Worm (Caenorhabditis elegans): ENCODE measurements around the gene nhr-222.
"Not testable (repeated sequence)": the region's sequence is repeated elsewhere in the genome, so short reads cannot be mapped to it uniquely, and the experiment has no call there.

nhr-222 gene

DNA sequence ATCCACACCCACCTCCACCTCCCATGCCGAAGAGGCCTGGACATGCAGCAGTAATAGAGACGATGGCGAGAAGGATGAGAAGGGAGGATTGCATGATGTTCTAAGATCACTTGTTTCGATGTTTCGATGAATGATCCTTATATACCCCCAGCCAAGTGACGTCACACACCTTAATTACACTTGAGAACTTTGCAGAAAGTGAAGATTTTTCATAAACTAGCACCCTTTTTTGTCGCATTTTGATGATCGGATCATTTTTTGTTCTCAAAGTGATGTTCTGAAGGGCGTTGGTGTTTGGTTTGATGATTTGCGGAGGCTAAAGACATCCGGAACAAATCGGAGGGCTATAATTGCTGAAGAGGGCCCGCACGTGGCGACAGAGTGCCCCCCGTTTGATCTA lies 32.5 kb upstream of the nhr-222 start, which contains the start of gene grl-27:
grl-27 (minus strand) TSS at position 101 of the 400 bp plus-strand sequence.
- TF ChIP-seq him-1 (tag; optimal IDR thresholded peaks at IDR 0.05) (no peak), dao-5 (tag; optimal IDR thresholded peaks at IDR 0.05) (no peak), W03F9.2 (tag; optimal IDR thresholded peaks at IDR 0.05) (no peak)

DNA sequence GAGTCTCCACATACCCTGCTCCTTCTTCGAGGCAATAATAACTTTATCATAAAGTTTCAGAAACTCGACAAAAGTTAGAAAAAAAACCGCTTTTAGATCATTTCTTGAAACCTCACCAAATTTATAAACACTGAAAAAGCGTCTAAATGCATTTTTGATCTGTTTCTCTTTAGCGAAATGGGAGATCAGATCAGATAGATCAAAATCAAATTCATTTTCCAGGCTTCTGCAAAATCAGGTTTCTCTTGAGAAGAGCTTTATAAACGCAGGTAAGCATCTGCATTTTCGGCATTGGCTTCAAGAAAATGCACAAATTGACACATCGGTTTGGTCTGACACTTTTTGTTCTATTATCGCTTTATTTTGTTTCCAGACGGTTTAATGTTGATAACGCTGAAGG lies 29.2 kb upstream of the nhr-222 start, which contains the start of gene F40C5.1:
F40C5.1 (plus strand) TSS at position 301 of the 400 bp plus-strand sequence.
- TF ChIP-seq him-1, W03F9.2, dao-5 (tag; optimal IDR thresholded peaks at IDR 0.05): not testable (repeated sequence)

DNA sequence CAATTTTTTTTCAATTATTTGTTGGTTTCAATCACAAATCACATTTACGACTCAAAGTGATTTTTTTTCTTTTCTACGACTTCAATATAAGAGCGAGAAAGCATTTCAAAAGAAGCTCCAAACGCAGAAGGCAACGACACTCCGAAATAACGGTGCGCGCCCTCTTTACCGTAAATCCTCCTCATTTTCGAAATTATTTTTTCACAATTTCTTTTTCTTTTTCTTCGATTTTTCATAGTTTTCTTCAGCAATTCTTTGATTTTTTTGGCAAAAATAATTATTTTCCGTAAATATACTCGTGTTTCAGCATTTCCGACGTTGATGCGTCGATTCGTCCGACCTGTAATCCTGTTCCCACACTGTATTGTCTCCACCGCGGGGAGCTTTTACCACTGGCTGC lies 27.5 kb upstream of the nhr-222 start, which contains the start of gene F40C5.2:
F40C5.2 (plus strand) TSS at position 301 of the 400 bp plus-strand sequence.
- not testable (repeated sequence) for TF ChIP-seq him-1, dao-5, W03F9.2 (tag; optimal IDR thresholded peaks at IDR 0.05)

DNA sequence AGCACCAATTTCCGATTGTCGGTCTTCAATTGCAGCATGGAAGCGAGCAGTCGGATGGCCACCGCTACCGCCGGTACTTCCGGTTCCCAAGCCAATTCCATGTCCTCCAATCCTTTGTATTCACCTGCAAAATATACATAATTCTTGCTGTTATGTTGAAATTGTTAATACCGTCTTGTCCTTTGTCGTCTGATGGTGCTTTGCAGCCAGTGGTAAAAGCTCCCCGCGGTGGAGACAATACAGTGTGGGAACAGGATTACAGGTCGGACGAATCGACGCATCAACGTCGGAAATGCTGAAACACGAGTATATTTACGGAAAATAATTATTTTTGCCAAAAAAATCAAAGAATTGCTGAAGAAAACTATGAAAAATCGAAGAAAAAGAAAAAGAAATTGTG lies 21.1 kb upstream of the nhr-222 start, which contains the start of gene T24A6.17:
T24A6.17 (minus strand) TSS at position 101 of the 400 bp plus-strand sequence.
- TF ChIP-seq him-1, W03F9.2, dao-5 (tag; optimal IDR thresholded peaks at IDR 0.05): not testable (repeated sequence)

DNA sequence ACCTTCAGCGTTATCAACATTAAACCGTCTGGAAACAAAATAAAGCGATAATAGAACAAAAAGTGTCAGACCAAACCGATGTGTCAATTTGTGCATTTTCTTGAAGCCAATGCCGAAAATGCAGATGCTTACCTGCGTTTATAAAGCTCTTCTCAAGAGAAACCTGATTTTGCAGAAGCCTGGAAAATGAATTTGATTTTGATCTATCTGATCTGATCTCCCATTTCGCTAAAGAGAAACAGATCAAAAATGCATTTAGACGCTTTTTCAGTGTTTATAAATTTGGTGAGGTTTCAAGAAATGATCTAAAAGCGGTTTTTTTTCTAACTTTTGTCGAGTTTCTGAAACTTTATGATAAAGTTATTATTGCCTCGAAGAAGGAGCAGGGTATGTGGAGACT lies 19.6 kb upstream of the nhr-222 start, which contains the start of gene T24A6.16:
T24A6.16 (minus strand) TSS at position 101 of the 400 bp plus-strand sequence.
- not testable (repeated sequence) for TF ChIP-seq W03F9.2, dao-5, him-1 (tag; optimal IDR thresholded peaks at IDR 0.05)

DNA sequence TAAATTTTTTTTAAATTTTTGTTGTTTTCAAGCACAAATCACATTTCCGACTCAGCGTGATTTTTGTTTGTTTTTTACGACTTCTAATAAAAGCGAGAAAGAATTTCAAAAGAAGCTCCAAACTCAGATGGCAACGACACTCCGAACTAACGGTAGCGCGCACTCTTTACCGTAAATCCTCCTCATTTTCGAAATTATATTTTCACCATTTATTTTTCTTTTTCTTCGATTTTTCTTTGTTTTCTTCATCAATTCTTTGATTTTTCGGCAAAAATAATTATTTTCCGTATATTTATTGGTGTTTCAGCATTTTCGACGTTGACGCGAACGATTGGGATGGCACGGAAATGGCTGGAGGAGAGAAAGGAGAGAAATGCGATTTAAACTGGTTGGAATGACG lies 15.5 kb upstream of the nhr-222 start, which contains the start of gene T24A6.1:
T24A6.1 (plus strand) TSS at position 301 of the 400 bp plus-strand sequence.
- TF ChIP-seq him-1, dao-5, W03F9.2 (tag; optimal IDR thresholded peaks at IDR 0.05): not testable (repeated sequence)

DNA sequence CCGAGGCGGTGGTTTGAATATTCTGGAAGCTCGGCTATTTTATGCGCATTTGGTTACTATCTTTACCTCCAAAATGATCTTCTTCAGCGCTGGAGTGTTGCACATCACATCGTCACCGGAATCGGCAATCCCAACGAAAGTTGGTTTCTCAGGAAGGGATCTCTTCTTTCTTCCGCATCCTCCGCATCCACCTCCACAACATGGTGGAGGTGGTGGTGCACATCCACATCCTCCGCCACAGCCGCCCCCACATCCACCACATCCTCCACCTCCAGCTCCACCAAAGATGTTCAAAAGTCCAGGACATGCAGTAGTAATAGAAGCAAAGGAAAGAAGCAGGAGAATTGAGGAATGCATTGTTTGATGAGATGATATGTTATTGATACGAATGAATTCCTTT lies 14.2 kb upstream of the nhr-222 start, which contains the start of gene grl-31:
grl-31 (minus strand) TSS at position 357 of the 400 bp plus-strand sequence.
- TF ChIP-seq dao-5 (tag; optimal IDR thresholded peaks at IDR 0.05): no peak
- TF ChIP-seq him-1 (tag; optimal IDR thresholded peaks at IDR 0.05): no peak
- no peak for TF ChIP-seq W03F9.2 (tag; optimal IDR thresholded peaks at IDR 0.05)

DNA sequence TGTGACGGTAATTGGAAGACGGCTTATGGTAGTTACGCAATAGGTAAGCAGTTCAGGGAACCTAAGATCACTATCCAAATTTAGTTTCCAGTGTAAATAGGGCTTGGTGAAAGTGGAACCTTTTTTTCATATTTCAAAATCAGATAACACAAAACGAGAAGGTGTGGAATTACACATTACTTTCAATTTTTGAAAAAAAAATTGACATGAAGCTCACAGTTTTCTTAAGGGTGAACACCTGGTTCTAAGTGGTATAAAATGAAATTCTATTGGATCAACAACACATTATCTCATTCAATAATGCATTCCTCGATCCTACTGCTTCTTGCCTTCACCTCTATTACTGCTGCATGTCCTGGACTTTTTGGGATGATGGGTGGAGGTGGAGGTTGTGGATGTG lies 12.7 kb upstream of the nhr-222 start, which contains the start of gene grl-30:
grl-30 (plus strand) TSS at position 301 of the 400 bp plus-strand sequence.
- TF ChIP-seq him-1 (tag; optimal IDR thresholded peaks at IDR 0.05) (no peak), dao-5 (tag; optimal IDR thresholded peaks at IDR 0.05) (no peak), W03F9.2 (tag; optimal IDR thresholded peaks at IDR 0.05) (no peak)

DNA sequence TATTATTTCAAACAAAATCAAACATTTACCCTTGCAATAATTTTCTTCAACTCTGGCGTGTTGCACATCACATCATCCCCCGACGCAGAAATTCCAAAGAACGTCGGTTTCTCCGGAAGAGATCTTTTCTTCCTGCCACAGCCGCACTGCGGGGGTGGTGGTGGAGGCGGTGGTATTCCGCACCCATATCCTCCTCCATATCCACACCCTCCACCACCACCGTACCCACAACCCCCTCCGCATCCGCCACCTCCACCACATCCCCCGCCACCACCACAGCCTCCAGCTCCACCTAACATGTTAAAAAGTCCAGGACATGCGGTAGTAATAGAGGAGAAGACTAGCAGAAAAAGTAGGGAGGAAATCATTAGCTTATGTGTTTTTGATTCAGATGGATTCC lies 11.6 kb upstream of the nhr-222 start, which contains the start of gene grl-29:
grl-29 (minus strand) TSS at position 368 of the 400 bp plus-strand sequence.
- no peak for TF ChIP-seq W03F9.2 (tag; optimal IDR thresholded peaks at IDR 0.05)
- TF ChIP-seq dao-5 (tag; optimal IDR thresholded peaks at IDR 0.05): no peak
- no peak for TF ChIP-seq him-1 (tag; optimal IDR thresholded peaks at IDR 0.05)

DNA sequence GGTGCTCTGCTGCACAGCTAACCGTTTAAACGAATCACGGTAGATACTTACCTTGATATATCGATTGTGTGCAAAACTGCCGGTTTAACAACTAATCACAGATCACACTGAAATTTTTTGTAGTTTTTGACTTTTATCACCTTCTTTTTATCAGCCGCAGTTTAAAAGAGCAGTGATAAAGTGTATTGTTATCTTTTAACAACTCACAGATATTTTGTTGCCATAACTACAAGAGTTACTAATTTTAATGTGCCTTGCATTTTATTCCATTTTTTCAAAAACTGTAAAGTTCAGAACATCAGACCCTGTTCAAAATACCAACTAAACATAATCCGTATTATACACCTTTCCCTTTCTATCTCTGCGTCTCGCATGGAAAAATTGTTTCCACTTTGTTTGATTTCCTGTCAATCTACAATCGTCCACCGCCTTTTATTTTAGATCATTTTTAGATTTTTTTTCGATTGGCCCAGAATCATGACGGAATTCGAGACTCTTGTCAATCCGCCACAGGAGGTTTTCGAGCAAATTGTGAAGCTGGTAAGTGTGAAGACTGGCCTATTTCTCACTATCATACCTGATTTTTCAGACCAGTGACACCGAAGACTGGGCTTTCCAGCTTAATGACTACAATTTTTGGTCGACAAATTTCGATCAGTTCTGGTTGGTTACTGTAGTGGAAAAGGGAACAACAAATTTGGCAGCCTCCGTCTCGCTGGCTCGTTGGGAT lies 9.7 kb upstream of the nhr-222 start, which contains the start of gene T24A6.20:
T24A6.20 (plus strand) TSS at position 395 of the 730 bp plus-strand sequence.
- TF ChIP-seq him-1 (tag; optimal IDR thresholded peaks at IDR 0.05): no peak
- TF ChIP-seq dao-5 (tag; optimal IDR thresholded peaks at IDR 0.05): no peak
- TF ChIP-seq W03F9.2 (tag; optimal IDR thresholded peaks at IDR 0.05): no peak

DNA sequence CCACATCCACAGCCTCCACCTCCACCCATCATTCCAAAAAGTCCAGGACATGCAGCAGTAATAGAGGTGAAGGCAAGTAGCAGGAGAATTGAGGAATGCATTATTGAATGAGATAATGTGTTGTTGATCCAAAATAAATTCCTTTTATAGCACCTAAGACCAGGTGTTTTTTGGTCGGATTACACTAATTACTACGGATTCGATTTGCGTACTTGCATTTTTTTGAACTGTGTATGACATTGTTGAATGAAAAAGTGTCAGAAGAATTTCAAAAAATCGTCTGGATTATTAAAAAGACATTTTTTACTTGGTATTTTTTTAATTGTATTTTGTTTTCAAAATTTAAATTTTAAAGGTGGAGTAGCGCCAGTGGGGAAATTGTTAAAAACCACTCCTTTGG lies 8.5 kb upstream of the nhr-222 start, which contains the start of gene grl-28:
grl-28 (minus strand) TSS at position 101 of the 400 bp plus-strand sequence.
- TF ChIP-seq W03F9.2 (tag; optimal IDR thresholded peaks at IDR 0.05): no peak
- TF ChIP-seq dao-5 (tag; optimal IDR thresholded peaks at IDR 0.05): no peak
- no peak for TF ChIP-seq him-1 (tag; optimal IDR thresholded peaks at IDR 0.05)

DNA sequence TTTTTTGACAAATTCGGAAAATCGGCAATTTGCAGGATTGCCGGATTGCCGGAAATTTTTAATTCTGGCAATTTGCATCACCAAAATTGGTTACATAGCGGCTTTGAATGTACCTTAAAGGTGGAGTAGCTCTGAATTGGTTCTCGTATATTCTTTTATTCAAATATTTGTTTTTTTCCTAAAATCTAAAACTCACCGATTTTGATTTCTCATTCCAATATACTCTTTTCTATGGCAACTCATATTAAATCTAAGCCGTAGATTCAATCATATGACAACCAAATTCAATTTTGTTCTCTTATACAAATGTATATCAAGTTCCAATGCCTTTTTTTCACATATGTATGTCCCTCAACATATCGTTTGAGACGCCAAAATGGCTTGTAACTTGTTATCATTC lies 6.3 kb upstream of the nhr-222 start, which contains the start of gene sri-21:
sri-21 (plus strand) TSS at position 301 of the 400 bp plus-strand sequence.
- no peak for TF ChIP-seq W03F9.2 (tag; optimal IDR thresholded peaks at IDR 0.05)
- no peak for TF ChIP-seq him-1 (tag; optimal IDR thresholded peaks at IDR 0.05)
- TF ChIP-seq dao-5 (tag; optimal IDR thresholded peaks at IDR 0.05): no peak

DNA sequence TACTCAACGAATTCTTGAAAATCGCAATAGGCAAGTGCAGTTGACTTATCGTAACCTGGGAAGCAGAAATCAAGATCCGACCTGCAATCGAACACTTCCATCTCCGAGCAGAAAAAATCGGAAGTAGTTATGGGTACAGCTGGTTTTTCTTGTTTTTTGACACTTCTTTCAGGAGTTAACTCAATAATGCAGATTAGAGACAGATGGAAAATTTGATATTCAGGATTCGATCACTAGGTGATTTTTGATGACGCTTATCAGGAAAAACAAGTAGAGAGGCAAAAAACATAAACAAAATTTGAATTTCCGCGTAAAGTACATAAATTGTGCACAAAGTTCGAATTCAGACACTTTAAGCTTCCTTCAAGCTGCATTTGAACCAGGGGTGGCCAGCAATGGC lies 5.6 kb upstream of the nhr-222 start, which contains the start of gene srw-130:
srw-130 (minus strand) TSS at position 101 of the 400 bp plus-strand sequence.
- TF ChIP-seq dao-5 (tag; optimal IDR thresholded peaks at IDR 0.05) (no peak), W03F9.2 (tag; optimal IDR thresholded peaks at IDR 0.05) (no peak), him-1 (tag; optimal IDR thresholded peaks at IDR 0.05) (no peak)

Data from whole organism, L4/young adult.